Worm (Caenorhabditis elegans) whole organism, young adult: Measurements from ENCODE around the gene srw-21.

Source experiments
- B0019.2 ChIP-seq: fragments of 200-800 bp; sonication (Bioruptor generic); conservative IDR thresholded peaks from 2 replicates; pipeline ENCODE4 v1.3.6; 2022; ENCODE audit warnings: missing genetic modification reagents, missing genetic modification characterization, missing compliant biosample characterization
- F10E7.11 ChIP-seq: sonication (generic microtip); optimal IDR thresholded peaks from 2 replicates; lab custom pipeline; 2017; ENCODE audit warnings: mild to moderate bottlenecking, missing genetic modification characterization, moderate library complexity, missing compliant biosample characterization
- F52B5.7 ChIP-seq: sonication (generic microtip); optimal IDR thresholded peaks from 2 replicates; lab custom pipeline; 2016; ENCODE audit warnings: mild to moderate bottlenecking, missing genetic modification characterization, missing compliant biosample characterization
- F57C9.4 ChIP-seq: sonication (generic microtip); optimal IDR thresholded peaks from 2 replicates; lab custom pipeline; 2017; ENCODE audit warnings: mild to moderate bottlenecking, missing genetic modification characterization, missing compliant biosample characterization
- Y53F4B.3 ChIP-seq: fragments of 200-800 bp; sonication (Bioruptor generic); IDR thresholded peaks from 2 replicates; pipeline ENCODE4 v1.3.6; 2022; ENCODE audit warnings: missing genetic modification reagents, missing genetic modification characterization, missing compliant biosample characterization
- Y56A3A.18 ChIP-seq: fragments of 200-800 bp; sonication (Bioruptor generic); IDR thresholded peaks from 2 replicates; pipeline ENCODE4 v1.3.6; 2022; ENCODE audit warnings: missing genetic modification reagents, missing genetic modification characterization, missing compliant biosample characterization
- Y95B8A.8 ChIP-seq: fragments of 200-800 bp; sonication (Bioruptor generic); IDR thresholded peaks from 2 replicates; pipeline ENCODE4 v1.3.6; 2022; ENCODE audit warnings: missing genetic modification reagents, missing genetic modification characterization, missing compliant biosample characterization
- akir-1 ChIP-seq: fragments of 200-800 bp; sonication (Bioruptor generic); optimal IDR thresholded peaks from 2 replicates; lab custom pipeline; 2018; ENCODE audit warnings: mild to moderate bottlenecking, missing genetic modification characterization, moderate library complexity, missing compliant biosample characterization
- ama-1 ChIP-seq, 3 experiments: fragments of 150-350 bp in 1 of 3; sonication (generic microtip) in 2 of 3; optimal IDR thresholded peaks; 2 replicates each; lab custom pipeline; 2014 to 2018; ENCODE audit warnings: missing biosample characterization in 2 of 3, missing genetic modification characterization in 2 of 3, missing genetic modification reagents in 2 of 3
- atf-7 ChIP-seq: sonication (generic microtip); optimal IDR thresholded peaks from 2 replicates; lab custom pipeline; 2017; ENCODE audit warnings: mild to moderate bottlenecking, missing genetic modification characterization, missing compliant biosample characterization
- bed-2 ChIP-seq: fragments of 200-800 bp; sonication (Bioruptor generic); IDR thresholded peaks from 2 replicates; pipeline ENCODE4 v1.3.6; 2022; ENCODE audit warnings: missing genetic modification reagents, missing genetic modification characterization, missing compliant biosample characterization
- ceh-40 ChIP-seq: fragments of 200-800 bp; sonication (Bioruptor generic); IDR thresholded peaks from 2 replicates; pipeline ENCODE4 v1.3.6; 2022; ENCODE audit warnings: missing genetic modification characterization, missing compliant biosample characterization
- ceh-58 ChIP-seq: fragments of 200-800 bp; sonication (Bioruptor generic); IDR thresholded peaks from 2 replicates; pipeline ENCODE4 v1.3.6; 2022; ENCODE audit warnings: missing genetic modification characterization, missing compliant biosample characterization
- ceh-79 ChIP-seq: sonication (generic microtip); optimal IDR thresholded peaks from 2 replicates; lab custom pipeline; 2017; ENCODE audit warnings: mild to moderate bottlenecking, missing genetic modification characterization, missing compliant biosample characterization
- ceh-91 ChIP-seq: fragments of 200-800 bp; sonication (Bioruptor generic); IDR thresholded peaks from 2 replicates; pipeline ENCODE4 v1.3.6; 2022; ENCODE audit warnings: missing genetic modification reagents, missing genetic modification characterization, missing compliant biosample characterization
- die-1 ChIP-seq: sonication (generic microtip); optimal IDR thresholded peaks from 2 replicates; lab custom pipeline; 2016; ENCODE audit warnings: missing genotype, mild to moderate bottlenecking, missing genetic modification characterization, missing compliant biosample characterization
- dox-1 ChIP-seq: fragments of 200-800 bp; sonication (Bioruptor generic); IDR thresholded peaks from 2 replicates; pipeline ENCODE4 v1.3.6; 2022; ENCODE audit warnings: missing genetic modification reagents, missing genetic modification characterization, missing compliant biosample characterization
- egrh-3 ChIP-seq: fragments of 200-800 bp; sonication (Bioruptor generic); IDR thresholded peaks from 2 replicates; pipeline ENCODE4 v1.3.6; 2022; ENCODE audit warnings: missing genetic modification reagents, missing genetic modification characterization, missing compliant biosample characterization
- fkh-3 ChIP-seq: sonication (generic microtip); optimal IDR thresholded peaks from 2 replicates; lab custom pipeline; 2016; ENCODE audit warnings: mild to moderate bottlenecking, missing genetic modification characterization, missing compliant biosample characterization
- him-1 ChIP-seq: sonication (generic microtip); optimal IDR thresholded peaks from 2 replicates; lab custom pipeline; 2016; ENCODE audit warnings: missing genotype, missing genetic modification reagents, missing genetic modification characterization, missing compliant biosample characterization
- hrde-1 ChIP-seq: sonication (generic microtip); optimal IDR thresholded peaks from 2 replicates; lab custom pipeline; 2016; ENCODE audit warnings: missing genetic modification characterization, mild to moderate bottlenecking, missing compliant biosample characterization, moderate library complexity, missing genotype, missing genetic modification reagents, borderline replicate concordance
- lag-1 ChIP-seq: fragments of 200-800 bp; sonication (Bioruptor generic); IDR thresholded peaks from 2 replicates; pipeline ENCODE4 v1.3.6; 2022; ENCODE audit warnings: missing genetic modification reagents, missing genetic modification characterization, missing compliant biosample characterization
- lin-54 ChIP-seq: fragments of 200-800 bp; sonication (Bioruptor generic); optimal IDR thresholded peaks from 2 replicates; lab custom pipeline; 2018; ENCODE audit warnings: mild to moderate bottlenecking, missing genetic modification characterization, missing compliant biosample characterization
- lsl-1 ChIP-seq: fragments of 200-800 bp; sonication (Bioruptor generic); optimal IDR thresholded peaks from 2 replicates; lab custom pipeline; 2018; ENCODE audit warnings: mild to moderate bottlenecking, missing genetic modification characterization, moderate library complexity, missing compliant biosample characterization
- madf-3 ChIP-seq: fragments of 200-800 bp; sonication (Bioruptor generic); IDR thresholded peaks from 2 replicates; pipeline ENCODE4 v1.3.6; 2022; ENCODE audit warnings: missing genetic modification reagents, missing genetic modification characterization, missing compliant biosample characterization
- mes-4 ChIP-seq: sonication (generic microtip); optimal IDR thresholded peaks from 2 replicates; lab custom pipeline; 2016; ENCODE audit warnings: missing genotype, missing genetic modification characterization, missing compliant biosample characterization
- nfya-1 ChIP-seq: sonication (generic microtip); optimal IDR thresholded peaks from 2 replicates; lab custom pipeline; 2017; ENCODE audit warnings: antibody characterized with exemption, missing compliant biosample characterization, missing genetic modification characterization, borderline replicate concordance; ENCODE audit not compliant: insufficient read depth
- nfyb-1 ChIP-seq: fragments of 200-800 bp; sonication (Bioruptor generic); IDR thresholded peaks from 2 replicates; pipeline ENCODE4 v1.3.6; 2022; ENCODE audit warnings: missing genetic modification reagents, missing genetic modification characterization, missing compliant biosample characterization
- nhr-120 ChIP-seq: fragments of 200-800 bp; sonication (Bioruptor generic); IDR thresholded peaks from 2 replicates; pipeline ENCODE4 v1.3.6; 2022; ENCODE audit warnings: missing genetic modification characterization, missing compliant biosample characterization
- nhr-80 ChIP-seq: sonication (generic microtip); optimal IDR thresholded peaks from 2 replicates; lab custom pipeline; 2016; ENCODE audit warnings: missing genetic modification characterization, missing compliant biosample characterization
- rec-8 ChIP-seq, 2 experiments: sonication (generic microtip); optimal IDR thresholded peaks; 2 replicates each; lab custom pipeline; 2016; ENCODE audit warnings: mild to moderate bottlenecking in 2 of 2, missing genetic modification characterization in 2 of 2, missing genetic modification reagents in 2 of 2, missing genotype in 2 of 2, missing biosample characterization in 1 of 2, missing compliant biosample characterization in 1 of 2, moderate library complexity in 1 of 2
- sea-2 ChIP-seq: fragments of 200-800 bp; sonication (Bioruptor generic); IDR thresholded peaks from 2 replicates; pipeline ENCODE4 v1.3.6; 2022; ENCODE audit warnings: missing genetic modification characterization, missing compliant biosample characterization
- snpc-1.3 ChIP-seq: sonication (generic microtip); optimal IDR thresholded peaks from 2 replicates; lab custom pipeline; 2017; ENCODE audit warnings: missing genetic modification characterization, mild to moderate bottlenecking, missing compliant biosample characterization, antibody characterized with exemption, moderate library complexity, missing genotype, missing genetic modification reagents; ENCODE audit not compliant: insufficient read depth
- snpc-3.4 ChIP-seq: sonication (generic microtip); optimal IDR thresholded peaks from 2 replicates; lab custom pipeline; 2017; ENCODE audit warnings: missing genetic modification characterization, mild to moderate bottlenecking, missing compliant biosample characterization, antibody characterized with exemption, moderate library complexity, missing genotype, missing genetic modification reagents
- unc-62 ChIP-seq: fragments of 150-350 bp; optimal IDR thresholded peaks from 2 replicates; lab custom pipeline; 2014; ENCODE audit warnings: missing biosample characterization, missing genetic modification reagents, missing genetic modification characterization
- zim-3 ChIP-seq: sonication (generic microtip); optimal IDR thresholded peaks from 2 replicates; lab custom pipeline; 2017; ENCODE audit warnings: mild to moderate bottlenecking, missing genetic modification characterization, moderate library complexity, missing compliant biosample characterization
- ztf-25 ChIP-seq: fragments of 200-800 bp; sonication (Bioruptor generic); IDR thresholded peaks from 2 replicates; pipeline ENCODE4 v1.3.6; 2022; ENCODE audit warnings: missing genetic modification reagents, missing genetic modification characterization, missing compliant biosample characterization
- ztf-26 ChIP-seq: sonication (generic microtip); optimal IDR thresholded peaks from 2 replicates; lab custom pipeline; 2017; ENCODE audit warnings: missing genetic modification characterization, missing compliant biosample characterization
- ztf-6 ChIP-seq: fragments of 200-800 bp; sonication (Bioruptor generic); IDR thresholded peaks from 2 replicates; pipeline ENCODE4 v1.3.6; 2022; ENCODE audit warnings: missing genetic modification reagents, missing genetic modification characterization, missing compliant biosample characterization

The srw-21 gene

DNA sequence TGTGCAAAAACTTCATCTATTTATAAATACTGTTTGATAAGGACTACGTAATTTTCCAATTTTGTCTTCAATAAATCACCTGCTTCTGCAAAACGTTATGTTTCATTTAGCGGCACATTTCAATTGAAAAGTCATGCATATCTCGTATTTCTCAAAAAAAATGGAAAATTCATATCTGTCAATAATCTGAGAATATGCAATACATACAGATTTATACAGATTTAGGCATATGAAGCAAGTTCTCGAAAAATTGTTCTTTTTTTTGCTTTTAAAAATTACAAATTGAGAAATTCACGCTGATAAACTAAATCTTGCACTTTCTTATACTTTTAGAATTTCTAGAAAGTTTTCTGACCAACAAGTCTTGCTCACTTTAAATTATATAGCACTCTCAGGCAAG is 43.7 kb upstream of the srw-21 start, which contains the start of gene T26H5.11:
TSS of gene T26H5.11 (minus strand) at position 101 of the 400 bp plus-strand sequence.
- TF ChIP-seq snpc-3.4 (tag; lab: Kevin White, UChicago) (no peak), akir-1 (GFP tag; lab: Kevin White, UChicago) (no peak)
- TF ChIP-seq, all 124 proteins: peak for 0

ce11 chrV:15444615-15445014 is 43.2 kb upstream of the srw-21 start, which contains the start of gene T26H5.9:
TSS of gene T26H5.9 (plus strand) at chrV:15444916.
- TF ChIP-seq Y95B8A.8 (GFP tag; lab: Robert Waterston, UW) = no peak
- TF ChIP-seq snpc-1.3 (tag; lab: Kevin White, UChicago) = no peak
- no peak for TF ChIP-seq lag-1
- TF ChIP-seq B0019.2 (GFP tag; lab: Robert Waterston, UW) = no peak
- TF ChIP-seq nhr-80 (tag; lab: Kevin White, UChicago) = peak; percentile 2
- TF ChIP-seq madf-3 (GFP tag; lab: Robert Waterston, UW) = no peak
- TF ChIP-seq him-1 (tag; lab: Kevin White, UChicago) = no peak

- no peak for TF ChIP-seq hrde-1 (tag; lab: Kevin White, UChicago)
- TF ChIP-seq ztf-6 (GFP tag; lab: Robert Waterston, UW) = no peak
- no peak for TF ChIP-seq B0019.2 (GFP tag; lab: Robert Waterston, UW)
- no peak for TF ChIP-seq bed-2 (GFP tag; lab: Robert Waterston, UW)
- no peak for TF ChIP-seq Y56A3A.18 (GFP tag; lab: Robert Waterston, UW)
- no peak for TF ChIP-seq nfyb-1 (GFP tag; lab: Robert Waterston, UW)
- no peak for TF ChIP-seq Y53F4B.3 (GFP tag; lab: Robert Waterston, UW)
- TF ChIP-seq ama-1 (optimal IDR thresholded peaks at IDR 0.05; lab: Kevin White, UChicago) = no peak
- no peak for TF ChIP-seq ama-1 (GFP tag; optimal IDR thresholded peaks at IDR 0.05; lab: Kevin White, UChicago)
- no peak for TF ChIP-seq egrh-3
- TF ChIP-seq sea-2 (GFP tag; lab: Robert Waterston, UW) = no peak
- no peak for TF ChIP-seq F57C9.4 (tag; lab: Kevin White, UChicago)
- no peak for TF ChIP-seq nhr-120 (GFP tag; lab: Robert Waterston, UW)
- no peak for TF ChIP-seq snpc-3.4 (tag; lab: Kevin White, UChicago)
- no peak for TF ChIP-seq F52B5.7
- TF ChIP-seq, all 124 proteins: peak for 0
Observed at ce11 chrV:15445437-15445836, 42.4 kb upstream of the srw-21 start, which contains the start of gene srh-239. TSS of gene srh-239 (plus strand) at chrV:15445737.

- TF ChIP-seq nhr-80 (tag; lab: Kevin White, UChicago) = peak; percentile 3
- no peak for TF ChIP-seq ceh-91 (GFP tag; lab: Robert Waterston, UW)
- TF ChIP-seq, all 124 proteins: peak for 1
Observed at ce11 chrV:15448408-15448807, 39.5 kb upstream of the srw-21 start, which contains the start of gene T26H5.4. TSS of gene T26H5.4 (minus strand) at chrV:15448701.

DNA sequence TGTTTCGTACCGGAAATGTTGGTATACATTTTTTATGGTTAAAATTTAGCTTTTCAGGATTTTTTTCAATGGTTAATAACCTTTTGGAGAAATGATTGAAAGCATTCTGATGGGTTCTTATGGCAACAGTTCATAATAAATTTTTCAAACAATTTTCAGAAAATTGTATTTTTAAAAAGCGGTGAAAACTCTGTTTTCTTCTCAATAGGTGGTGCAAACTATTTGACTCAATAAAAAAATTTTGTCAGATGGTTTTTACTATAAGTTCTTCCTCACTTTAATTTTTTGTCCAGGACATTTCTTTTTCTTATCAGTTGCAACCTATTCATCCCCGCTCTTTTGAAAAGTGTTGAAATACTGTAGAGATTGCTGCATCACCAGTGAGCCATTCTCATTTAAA is 39.0 kb upstream of the srw-21 start, which contains the start of gene T26H5.14:
TSS of gene T26H5.14 (plus strand) at position 301 of the 400 bp plus-strand sequence.
- TF ChIP-seq atf-7 (tag; lab: Kevin White, UChicago) (no peak), fkh-3 (no peak), mes-4 (tag; lab: Kevin White, UChicago) (no peak), lsl-1 (no peak), unc-62 (GFP tag; lab: Kevin White, UChicago) (no peak), ztf-26 (tag; lab: Kevin White, UChicago) (no peak), die-1 (tag; lab: Kevin White, UChicago) (no peak), ceh-58 (GFP tag; lab: Robert Waterston, UW) (no peak), lin-54 (GFP tag; lab: Kevin White, UChicago) (no peak), zim-3 (tag; lab: Kevin White, UChicago) (no peak), ceh-79 (tag; lab: Kevin White, UChicago) (no peak), dox-1 (GFP tag; lab: Robert Waterston, UW) (no peak), ceh-40 (no peak), F10E7.11 (tag; lab: Kevin White, UChicago) (no peak), rec-8 (tag; optimal IDR thresholded peaks at IDR 0.05; lab: Kevin White, UChicago) (no peak), ztf-25 (GFP tag; lab: Robert Waterston, UW) (no peak), nfya-1 (tag; lab: Kevin White, UChicago) (no peak)
